Worm (Caenorhabditis elegans): Measurements from ENCODE around the gene D2063.1.

The D2063.1 gene

ce11 chrV:4339479-4339878, 12.6 kb downstream of the D2063.1 start:
- TF ChIP-seq ztf-29 (GFP tag; IDR thresholded peaks at IDR 0.05): no peak
- no peak for TF ChIP-seq klf-2 (GFP tag; conservative IDR thresholded peaks at IDR 0.05)
- no peak for TF ChIP-seq ref-1 (GFP tag; conservative IDR thresholded peaks at IDR 0.05)
- no peak for TF ChIP-seq med-1 (GFP tag; optimal IDR thresholded peaks at IDR 0.05; ENCODE audit: insufficient read depth)
- TF ChIP-seq flt-1 (GFP tag; IDR thresholded peaks at IDR 0.05): no peak
- TF ChIP-seq tab-1 (GFP tag; IDR thresholded peaks at IDR 0.05): no peak
- no peak for TF ChIP-seq cog-1 (tag; optimal IDR thresholded peaks at IDR 0.05)
- TF ChIP-seq ztf-23 (GFP tag; IDR thresholded peaks at IDR 0.05): no peak
- TF ChIP-seq T22C8.4 (GFP tag; IDR thresholded peaks at IDR 0.05): no peak

ce11 chrV:4341208-4341607, 14.3 kb downstream of the D2063.1 start, which contains the start of gene glrx-3:
TSS of gene glrx-3 (minus strand) at chrV:4341308.
- TF ChIP-seq klf-2 (GFP tag; conservative IDR thresholded peaks at IDR 0.05) (no peak), ztf-29 (GFP tag; IDR thresholded peaks at IDR 0.05) (no peak), ztf-23 (GFP tag; IDR thresholded peaks at IDR 0.05) (no peak)

ce11 chrV:4341736-4342135, 14.8 kb downstream of the D2063.1 start:
- TF ChIP-seq ref-1 (GFP tag; conservative IDR thresholded peaks at IDR 0.05): no peak
- TF ChIP-seq klf-2 (GFP tag; conservative IDR thresholded peaks at IDR 0.05): no peak
- no peak for TF ChIP-seq tab-1 (GFP tag; IDR thresholded peaks at IDR 0.05)
- no peak for TF ChIP-seq cog-1 (tag; optimal IDR thresholded peaks at IDR 0.05)
- no peak for TF ChIP-seq med-1 (GFP tag; optimal IDR thresholded peaks at IDR 0.05; ENCODE audit: insufficient read depth)
- no peak for TF ChIP-seq ztf-23 (GFP tag; IDR thresholded peaks at IDR 0.05)
- no peak for TF ChIP-seq ztf-29 (GFP tag; IDR thresholded peaks at IDR 0.05)
- no peak for TF ChIP-seq flt-1 (GFP tag; IDR thresholded peaks at IDR 0.05)
- no peak for TF ChIP-seq T22C8.4 (GFP tag; IDR thresholded peaks at IDR 0.05)

- no peak for TF ChIP-seq T22C8.4 (GFP tag; IDR thresholded peaks at IDR 0.05)
- TF ChIP-seq flt-1 (GFP tag; IDR thresholded peaks at IDR 0.05): no peak
- no peak for TF ChIP-seq cog-1 (tag; optimal IDR thresholded peaks at IDR 0.05)
Measured at ce11 chrV:4345714-4346113, 18.8 kb downstream of the D2063.1 start, which contains the start of gene figl-1. TSS of gene figl-1 (minus strand) at chrV:4345999.

ce11 chrV:4346325-4346724, 19.4 kb downstream of the D2063.1 start, which contains the start of gene hpo-18:
TSS of gene hpo-18 (minus strand) at chrV:4346425.
- TF ChIP-seq ref-1 (GFP tag; conservative IDR thresholded peaks at IDR 0.05): no peak
- no peak for TF ChIP-seq ztf-23 (GFP tag; IDR thresholded peaks at IDR 0.05)
- TF ChIP-seq T22C8.4 (GFP tag; IDR thresholded peaks at IDR 0.05): no peak
- no peak for TF ChIP-seq flt-1 (GFP tag; IDR thresholded peaks at IDR 0.05)
- no peak for TF ChIP-seq med-1 (GFP tag; optimal IDR thresholded peaks at IDR 0.05; ENCODE audit: insufficient read depth)
- no peak for TF ChIP-seq cog-1 (tag; optimal IDR thresholded peaks at IDR 0.05)
- no peak for TF ChIP-seq tab-1 (GFP tag; IDR thresholded peaks at IDR 0.05)
- TF ChIP-seq ztf-29 (GFP tag; IDR thresholded peaks at IDR 0.05): no peak
- no peak for TF ChIP-seq klf-2 (GFP tag; conservative IDR thresholded peaks at IDR 0.05)

- TF ChIP-seq cog-1 (tag; optimal IDR thresholded peaks at IDR 0.05): no peak
- no peak for TF ChIP-seq tab-1 (GFP tag; IDR thresholded peaks at IDR 0.05)
- no peak for TF ChIP-seq ref-1 (GFP tag; conservative IDR thresholded peaks at IDR 0.05)
- no peak for TF ChIP-seq klf-2 (GFP tag; conservative IDR thresholded peaks at IDR 0.05)
- TF ChIP-seq ztf-23 (GFP tag; IDR thresholded peaks at IDR 0.05): no peak
- TF ChIP-seq T22C8.4 (GFP tag; IDR thresholded peaks at IDR 0.05): no peak
- no peak for TF ChIP-seq ztf-29 (GFP tag; IDR thresholded peaks at IDR 0.05)
- TF ChIP-seq med-1 (GFP tag; optimal IDR thresholded peaks at IDR 0.05; ENCODE audit: insufficient read depth): no peak
- no peak for TF ChIP-seq flt-1 (GFP tag; IDR thresholded peaks at IDR 0.05)
Measured at ce11 chrV:4346799-4347198, 19.9 kb downstream of the D2063.1 start, which contains the start of gene mcm-7. TSS of gene mcm-7 (plus strand) at chrV:4347166.

- TF ChIP-seq cog-1 (tag; optimal IDR thresholded peaks at IDR 0.05) (no peak), ztf-23 (GFP tag; IDR thresholded peaks at IDR 0.05) (no peak)
Measured at ce11 chrV:4356047-4356612, 29.2 kb downstream of the D2063.1 start.

ce11 chrV:4357369-4357768, 30.4 kb downstream of the D2063.1 start:
- TF ChIP-seq flt-1 (GFP tag; IDR thresholded peaks at IDR 0.05) (no peak), cog-1 (tag; optimal IDR thresholded peaks at IDR 0.05) (peak; percentile 11), ztf-23 (GFP tag; IDR thresholded peaks at IDR 0.05) (no peak), ref-1 (GFP tag; conservative IDR thresholded peaks at IDR 0.05) (no peak), tab-1 (GFP tag; IDR thresholded peaks at IDR 0.05) (no peak)

ce11 chrV:4359127-4359526, 32.2 kb downstream of the D2063.1 start:
- TF ChIP-seq tab-1 (GFP tag; IDR thresholded peaks at IDR 0.05) (no peak), flt-1 (GFP tag; IDR thresholded peaks at IDR 0.05) (no peak), cog-1 (tag; optimal IDR thresholded peaks at IDR 0.05) (no peak), med-1 (GFP tag; optimal IDR thresholded peaks at IDR 0.05; ENCODE audit: insufficient read depth) (no peak), ref-1 (GFP tag; conservative IDR thresholded peaks at IDR 0.05) (no peak), klf-2 (GFP tag; conservative IDR thresholded peaks at IDR 0.05) (no peak), ztf-23 (GFP tag; IDR thresholded peaks at IDR 0.05) (no peak), ztf-29 (GFP tag; IDR thresholded peaks at IDR 0.05) (no peak), T22C8.4 (GFP tag; IDR thresholded peaks at IDR 0.05) (no peak)

ce11 chrV:4360018-4360417, 33.1 kb downstream of the D2063.1 start:
- TF ChIP-seq tab-1 (GFP tag; IDR thresholded peaks at IDR 0.05) (no peak), ref-1 (GFP tag; conservative IDR thresholded peaks at IDR 0.05) (no peak), flt-1 (GFP tag; IDR thresholded peaks at IDR 0.05) (no peak), cog-1 (tag; optimal IDR thresholded peaks at IDR 0.05) (no peak), klf-2 (GFP tag; conservative IDR thresholded peaks at IDR 0.05) (no peak), ztf-29 (GFP tag; IDR thresholded peaks at IDR 0.05) (no peak), T22C8.4 (GFP tag; IDR thresholded peaks at IDR 0.05) (no peak), med-1 (GFP tag; optimal IDR thresholded peaks at IDR 0.05; ENCODE audit: insufficient read depth) (no peak), ztf-23 (GFP tag; IDR thresholded peaks at IDR 0.05) (no peak)
